Fruit fly (Drosophila melanogaster): ENCODE data around the gene CG7102.
A peak's percentile ranks its signal among the peaks of the same experiment; 100 is the strongest.

Gene CG7102

DNA sequence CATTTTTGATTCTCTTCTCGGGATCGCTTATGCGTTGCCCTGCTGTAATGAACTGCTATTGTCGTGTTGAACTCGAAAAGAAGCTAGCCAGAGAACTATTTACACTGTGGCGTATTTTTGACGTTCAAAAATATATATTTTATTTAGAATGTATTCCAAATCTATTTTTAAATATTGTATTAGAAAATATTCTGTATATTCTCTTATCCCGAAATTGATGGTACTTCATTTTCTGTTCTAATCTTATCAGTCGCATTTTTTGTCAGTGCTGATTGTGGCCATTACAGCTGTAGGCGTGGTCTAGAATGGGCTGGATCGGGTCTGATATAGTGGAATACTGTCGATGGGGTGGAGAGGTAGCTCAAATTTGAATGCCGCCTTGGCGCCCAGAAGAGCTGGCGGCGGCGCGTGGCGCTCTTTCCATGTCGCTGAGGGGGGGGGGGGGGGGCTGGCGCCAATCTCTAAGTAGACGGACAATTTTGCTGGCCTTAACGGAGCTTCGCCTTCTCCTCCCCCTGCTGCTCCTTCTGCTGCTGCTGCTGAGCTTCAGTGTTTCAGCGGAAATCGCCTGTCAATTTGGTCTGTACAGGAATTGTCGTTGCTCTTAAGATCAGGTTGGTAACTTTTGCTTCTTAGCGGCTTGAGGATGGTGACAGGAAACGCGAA is 36.5 kb upstream of the CG7102 start (continued):
- TF ChIP-seq CG3995 (GFP tag; optimal IDR thresholded peaks at IDR 0.05) (no peak), CG8388 (GFP tag; optimal IDR thresholded peaks at IDR 0.05) (no peak), CG6254 (GFP tag; optimal IDR thresholded peaks at IDR 0.05) (no peak), NfI (GFP tag; optimal IDR thresholded peaks at IDR 0.05) (no peak), cato (GFP tag; optimal IDR thresholded peaks at IDR 0.05; ENCODE audit: borderline replicate concordance) (no peak), CG33557 (GFP tag; optimal IDR thresholded peaks at IDR 0.05) (no peak), zfh2 (GFP tag; optimal IDR thresholded peaks at IDR 0.05) (no peak)

DNA sequence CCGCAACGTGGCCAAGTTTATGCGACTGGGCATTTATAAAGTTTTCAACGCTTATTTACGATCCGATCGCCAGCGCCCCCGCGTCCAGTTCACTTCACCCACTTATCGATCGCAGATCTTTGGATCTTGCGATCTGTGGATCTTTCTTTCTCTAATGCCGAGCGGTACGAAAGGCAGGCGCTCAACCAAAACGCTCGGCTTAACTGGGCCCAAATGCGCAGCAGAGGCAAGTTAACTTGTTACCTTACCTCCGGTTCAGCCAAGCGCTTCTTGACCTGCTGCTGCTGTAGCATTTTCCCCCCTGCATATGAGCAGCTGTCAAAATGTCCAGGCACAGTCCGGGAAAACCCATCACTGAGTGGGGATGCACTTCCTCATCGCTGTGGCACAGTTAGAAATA is 34.8 kb upstream of the CG7102 start:
- peak; percentile 90 for TF ChIP-seq Ets65A (GFP tag)
- no peak for TF ChIP-seq knrl (GFP tag; IDR thresholded peaks at IDR 0.05; ENCODE audit: partially characterized antibody)

DNA sequence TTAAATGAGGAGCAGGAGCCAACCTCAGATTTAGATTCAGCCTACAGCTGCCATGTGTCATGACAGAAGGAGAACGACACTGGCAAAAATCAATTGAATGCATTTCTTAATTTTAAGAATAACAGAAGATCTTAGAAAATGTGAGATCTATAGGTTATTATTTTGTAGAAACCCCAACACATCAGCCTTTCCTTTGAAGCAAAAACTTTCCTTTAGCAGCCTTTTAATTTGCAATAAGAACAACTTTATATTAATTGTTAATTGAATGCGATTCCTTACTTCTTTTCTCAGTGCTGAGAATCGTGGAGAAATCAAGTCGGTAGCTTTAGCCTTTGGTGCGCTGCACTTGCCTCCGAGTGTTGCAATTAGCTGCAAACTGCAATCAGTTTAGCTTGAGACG is 33.3 kb upstream of the CG7102 start:
- TF ChIP-seq CG2875 (GFP tag; optimal IDR thresholded peaks at IDR 0.05) (no peak), CG9817 (tag; optimal IDR thresholded peaks at IDR 0.05) (no peak), br (optimal IDR thresholded peaks at IDR 0.05) (no peak), Ptx1 (GFP tag; IDR thresholded peaks at IDR 0.05) (no peak), CG18764 (GFP tag; optimal IDR thresholded peaks at IDR 0.05) (no peak), emc (GFP tag; optimal IDR thresholded peaks at IDR 0.05) (no peak), sna (GFP tag; IDR thresholded peaks at IDR 0.05; ENCODE audit: partially characterized antibody) (no peak), yki (optimal IDR thresholded peaks at IDR 0.05) (no peak), chinmo (GFP tag; IDR thresholded peaks at IDR 0.05; ENCODE audit: partially characterized antibody) (no peak), repo (GFP tag; optimal IDR thresholded peaks at IDR 0.05) (no peak), Blimp-1 (GFP tag; optimal IDR thresholded peaks at IDR 0.05) (no peak), Mad (GFP tag; optimal IDR thresholded peaks at IDR 0.05) (no peak), CG8359 (GFP tag; optimal IDR thresholded peaks at IDR 0.05; ENCODE audit: borderline replicate concordance) (no peak)

DNA sequence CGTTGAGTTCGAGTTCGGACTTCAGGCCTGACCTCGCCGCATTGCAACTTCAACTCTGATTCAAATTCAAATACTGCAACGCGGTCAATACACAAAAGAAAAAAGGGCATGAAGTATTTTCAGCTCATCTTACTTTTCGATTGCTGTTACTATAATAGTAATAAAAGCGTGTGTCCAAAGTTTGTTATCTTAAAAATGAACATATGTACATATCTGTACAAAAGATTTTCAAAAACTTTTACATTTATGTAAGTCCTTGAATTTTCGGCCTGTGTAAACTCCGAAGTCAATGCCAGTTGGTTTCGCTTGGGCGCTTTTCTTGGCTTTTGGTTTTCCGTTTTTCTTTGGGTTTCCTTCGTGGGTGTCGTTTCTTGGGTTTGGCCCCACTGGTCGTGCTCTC is 31.5 kb upstream of the CG7102 start:
- TF ChIP-seq Drgx (GFP tag; IDR thresholded peaks at IDR 0.05) (peak; percentile 74), ci (GFP tag; IDR thresholded peaks at IDR 0.05) (0 out of 3 replicates have a peak, but pooled peaks have one; percentile 35), unpg (GFP tag; optimal IDR thresholded peaks at IDR 0.05) (peak; percentile 24), dmrt99B (tag; optimal IDR thresholded peaks at IDR 0.05) (peak; percentile 15), ATbp (GFP tag; optimal IDR thresholded peaks at IDR 0.05) (peak; percentile 4), Bteb2 (GFP tag; optimal IDR thresholded peaks at IDR 0.05) (no peak), Hmr (GFP tag; optimal IDR thresholded peaks at IDR 0.05) (no peak), E2f1 (GFP tag; IDR thresholded peaks at IDR 0.05) (no peak), CG3838 (GFP tag; optimal IDR thresholded peaks at IDR 0.05) (no peak), Adf1 (GFP tag; IDR thresholded peaks at IDR 0.05) (no peak), CG12744 (GFP tag; optimal IDR thresholded peaks at IDR 0.05) (no peak), CG11695 (GFP tag; IDR thresholded peaks at IDR 0.05) (0 out of 3 replicates have a peak, but pooled peaks have one; percentile 8), CG6689 (GFP tag; IDR thresholded peaks at IDR 0.05) (no peak), Hr51 (GFP tag; optimal IDR thresholded peaks at IDR 0.05) (peak in 1 of 2 experiments; percentile 6), Sox102F (GFP tag; optimal IDR thresholded peaks at IDR 0.05) (peak; percentile 39), Atf-2 (GFP tag; optimal IDR thresholded peaks at IDR 0.05) (no peak), CoRest (tag; optimal IDR thresholded peaks at IDR 0.05) (no peak), CG10267 (tag; optimal IDR thresholded peaks at IDR 0.05) (no peak), row (GFP tag; IDR thresholded peaks at IDR 0.05) (0 out of 3 replicates have a peak, but pooled peaks have one; percentile 7), ro (GFP tag; IDR thresholded peaks at IDR 0.05) (no peak), gem (tag; optimal IDR thresholded peaks at IDR 0.05) (peak; percentile 34), Ptx1 (GFP tag; IDR thresholded peaks at IDR 0.05) (peak; percentile 24; the same call in 1 of the 2 replicates), CG1603 (tag; optimal IDR thresholded peaks at IDR 0.05) (peak; percentile 4), trem (tag; optimal IDR thresholded peaks at IDR 0.05) (no peak), CG10147 (GFP tag; optimal IDR thresholded peaks at IDR 0.05) (no peak)
